Worm (Caenorhabditis elegans) whole organism, mixed stage, embryonic: ENCODE results near the gene F18F11.4.

ENCODE experiments used
- M03D4.4 ChIP-seq: sonication (generic microtip); optimal IDR thresholded peaks from 2 replicates; lab custom pipeline; 2017; ENCODE audit warnings: mild to moderate bottlenecking, missing genetic modification characterization, missing compliant biosample characterization
- bed-3 ChIP-seq: fragments of 200-800 bp; sonication (Bioruptor generic); optimal IDR thresholded peaks from 3 replicates; lab custom pipeline; 2018; ENCODE audit warnings: mild to moderate bottlenecking, missing genetic modification characterization, moderate library complexity, missing compliant biosample characterization
- blmp-1 ChIP-seq: fragments of 150-350 bp; optimal IDR thresholded peaks from 2 replicates; lab custom pipeline; 2014; ENCODE audit warnings: missing biosample characterization, missing genetic modification characterization
- ceh-39 ChIP-seq: fragments of 150-350 bp; optimal IDR thresholded peaks from 2 replicates; lab custom pipeline; 2014; ENCODE audit warnings: missing biosample characterization, missing genetic modification characterization
- ceh-43 ChIP-seq: fragments of 200-800 bp; sonication (Bioruptor generic); optimal IDR thresholded peaks from 2 replicates; lab custom pipeline; 2018; ENCODE audit warnings: mild to moderate bottlenecking, missing genetic modification characterization, moderate library complexity, missing compliant biosample characterization
- cnd-1 ChIP-seq: fragments of 200-800 bp; sonication (Bioruptor generic); optimal IDR thresholded peaks from 2 replicates; lab custom pipeline; 2018; ENCODE audit warnings: mild to moderate bottlenecking, missing genetic modification characterization, missing compliant biosample characterization
- drap-1 ChIP-seq: fragments of 200-800 bp; sonication (Bioruptor generic); optimal IDR thresholded peaks from 3 replicates; lab custom pipeline; 2018; ENCODE audit warnings: mild to moderate bottlenecking, missing genetic modification characterization, missing compliant biosample characterization
- elt-1 ChIP-seq: sonication (generic microtip); optimal IDR thresholded peaks from 2 replicates; lab custom pipeline; 2017; ENCODE audit warnings: missing genetic modification characterization, mild to moderate bottlenecking, missing compliant biosample characterization, antibody characterized with exemption, moderate library complexity, borderline replicate concordance; ENCODE audit not compliant: insufficient read depth
- elt-3 ChIP-seq: fragments of 150-350 bp; optimal IDR thresholded peaks from 2 replicates; lab custom pipeline; 2014; ENCODE audit warnings: missing biosample characterization, missing genetic modification characterization
- flh-1 ChIP-seq: fragments of 200-800 bp; sonication (Bioruptor generic); optimal IDR thresholded peaks from 2 replicates; lab custom pipeline; 2018; ENCODE audit warnings: mild to moderate bottlenecking, missing genetic modification characterization, moderate library complexity, missing compliant biosample characterization
- ham-2 ChIP-seq: fragments of 200-800 bp; sonication (Bioruptor generic); optimal IDR thresholded peaks from 2 replicates; lab custom pipeline; 2018; ENCODE audit warnings: mild to moderate bottlenecking, missing genetic modification characterization, missing compliant biosample characterization
- lin-13 ChIP-seq: fragments of 150-350 bp; optimal IDR thresholded peaks from 2 replicates; lab custom pipeline; 2014; ENCODE audit warnings: missing biosample characterization, missing genetic modification characterization
- lsy-2 ChIP-seq: fragments of 150-350 bp; optimal IDR thresholded peaks from 2 replicates; lab custom pipeline; 2014; ENCODE audit warnings: missing biosample characterization, missing genetic modification characterization
- mep-1 ChIP-seq: fragments of 150-350 bp; optimal IDR thresholded peaks from 2 replicates; lab custom pipeline; 2017; ENCODE audit warnings: missing biosample characterization, missing genetic modification reagents, missing genetic modification characterization, inconsistent platforms
- mls-2 ChIP-seq: sonication (generic microtip); optimal IDR thresholded peaks from 2 replicates; lab custom pipeline; 2016; ENCODE audit warnings: mild to moderate bottlenecking, missing genetic modification characterization, moderate library complexity, missing compliant biosample characterization
- nhr-12 ChIP-seq: fragments of 150-350 bp; optimal IDR thresholded peaks from 2 replicates; lab custom pipeline; 2014; ENCODE audit warnings: missing biosample characterization, missing genetic modification characterization
- nhr-2 ChIP-seq: fragments of 150-350 bp; optimal IDR thresholded peaks from 2 replicates; lab custom pipeline; 2014; ENCODE audit warnings: missing biosample characterization, missing genetic modification characterization
- nhr-237 ChIP-seq: fragments of 150-350 bp; optimal IDR thresholded peaks from 2 replicates; lab custom pipeline; 2014; ENCODE audit warnings: missing biosample characterization, missing genetic modification characterization
- nhr-28 ChIP-seq: fragments of 150-350 bp; optimal IDR thresholded peaks from 2 replicates; lab custom pipeline; 2014; ENCODE audit warnings: missing biosample characterization, missing genetic modification characterization
- nhr-76 ChIP-seq: sonication (generic microtip); optimal IDR thresholded peaks from 2 replicates; lab custom pipeline; 2017; ENCODE audit warnings: missing biosample characterization, missing genetic modification characterization
- snpc-4 ChIP-seq: fragments of 150-350 bp; optimal IDR thresholded peaks from 2 replicates; lab custom pipeline; 2014; ENCODE audit warnings: missing biosample characterization, missing genetic modification characterization
- sptf-1 ChIP-seq: sonication (generic microtip); optimal IDR thresholded peaks from 2 replicates; lab custom pipeline; 2017; ENCODE audit warnings: mild to moderate bottlenecking, missing genetic modification characterization, moderate library complexity, missing compliant biosample characterization
- tbx-8 ChIP-seq: fragments of 200-800 bp; sonication (Bioruptor generic); optimal IDR thresholded peaks from 2 replicates; lab custom pipeline; 2018; ENCODE audit warnings: mild to moderate bottlenecking, missing genetic modification characterization, moderate library complexity, missing compliant biosample characterization
- unc-120 ChIP-seq: sonication (generic microtip); optimal IDR thresholded peaks from 2 replicates; lab custom pipeline; 2017; ENCODE audit warnings: missing genetic modification characterization, missing compliant biosample characterization; ENCODE audit not compliant: poor library complexity, severe bottlenecking
- unc-39 ChIP-seq: fragments of 150-350 bp; optimal IDR thresholded peaks from 2 replicates; lab custom pipeline; 2014; ENCODE audit warnings: missing biosample characterization, missing genetic modification characterization
- unc-62 ChIP-seq: fragments of 150-350 bp; optimal IDR thresholded peaks from 2 replicates; lab custom pipeline; 2014; ENCODE audit warnings: missing biosample characterization, missing genetic modification reagents, missing genetic modification characterization
- zip-8 ChIP-seq: fragments of 150-350 bp; optimal IDR thresholded peaks from 2 replicates; lab custom pipeline; 2014; ENCODE audit warnings: missing biosample characterization, missing genetic modification characterization
- ztf-11 ChIP-seq: fragments of 150-350 bp; optimal IDR thresholded peaks from 2 replicates; lab custom pipeline; 2014; ENCODE audit warnings: missing biosample characterization, missing genetic modification characterization

The F18F11.4 gene

DNA sequence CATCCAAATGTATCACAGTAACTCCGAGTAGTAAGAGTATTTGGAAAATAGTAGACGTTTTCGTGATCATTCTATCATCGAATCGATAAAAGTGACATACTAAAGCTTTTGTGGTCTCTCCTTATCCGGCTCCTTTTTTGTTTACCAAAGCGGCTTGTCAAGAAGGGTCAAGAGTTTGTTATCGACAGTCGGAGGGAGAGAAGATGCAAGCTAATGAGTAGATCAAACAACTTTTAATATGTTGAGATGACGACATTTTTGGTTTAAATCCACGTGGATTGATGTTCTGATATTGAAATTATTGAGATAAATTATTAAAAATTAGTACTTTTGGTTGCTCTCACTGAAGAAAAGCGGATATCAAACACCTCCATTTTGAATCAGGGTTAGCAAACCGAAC lies 39.3 kb upstream of the F18F11.4 start, which contains the start of gene T21D12.7:
TSS of gene T21D12.7 (minus strand) at position 101 of the 400 bp plus-strand sequence.
- TF ChIP-seq unc-62 (GFP tag; lab: Kevin White, UChicago) = no peak
- no peak for TF ChIP-seq unc-120 (tag; lab: Kevin White, UChicago)
- no peak for TF ChIP-seq lsy-2
- no peak for TF ChIP-seq elt-3 (tag; lab: Kevin White, UChicago)
- no peak for TF ChIP-seq ceh-43 (GFP tag; lab: Kevin White, UChicago)
- no peak for TF ChIP-seq ceh-39 (tag; lab: Kevin White, UChicago)
- TF ChIP-seq cnd-1 (tag; lab: Kevin White, UChicago) = no peak
- TF ChIP-seq nhr-2 (tag; lab: Kevin White, UChicago) = no peak
- TF ChIP-seq bed-3 = no peak
- no peak for TF ChIP-seq zip-8 (tag; lab: Kevin White, UChicago)
- no peak for TF ChIP-seq lin-13
- TF ChIP-seq drap-1 (GFP tag; lab: Kevin White, UChicago) = no peak

DNA sequence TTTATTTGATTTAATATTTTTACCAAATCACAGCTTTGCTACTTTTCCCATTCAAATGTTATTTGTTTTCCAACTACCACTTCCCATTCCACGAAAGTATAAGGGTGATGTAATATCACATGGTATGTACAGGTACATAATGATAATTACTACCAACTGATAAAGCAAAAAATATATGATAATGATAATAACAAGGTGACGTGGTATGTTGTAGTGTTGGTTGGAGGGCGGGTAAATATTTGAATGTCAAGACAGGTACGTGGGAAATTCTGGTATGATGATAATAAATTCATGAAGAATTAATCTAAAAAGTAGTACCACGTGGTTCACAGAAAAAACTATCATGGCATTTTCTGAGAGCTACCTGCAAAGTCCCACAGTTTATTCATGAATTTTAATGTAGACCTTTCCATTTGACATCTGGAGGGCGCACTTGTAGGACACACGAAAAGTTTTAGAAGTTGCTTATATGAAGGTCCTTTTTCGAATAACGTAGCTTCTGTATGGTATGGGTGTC lies 38.7 kb upstream of the F18F11.4 start:
- TF ChIP-seq ham-2 (no peak), flh-1 (GFP tag; lab: Kevin White, UChicago) (no peak), zip-8 (tag; lab: Kevin White, UChicago) (no peak), sptf-1 (tag; lab: Kevin White, UChicago) (no peak), bed-3 (no peak), unc-39 (tag; lab: Kevin White, UChicago) (no peak), M03D4.4 (no peak), nhr-28 (tag; lab: Kevin White, UChicago) (no peak), lsy-2 (no peak), elt-1 (tag; lab: Kevin White, UChicago) (no peak), nhr-2 (tag; lab: Kevin White, UChicago) (no peak), nhr-76 (no peak), ceh-39 (tag; lab: Kevin White, UChicago) (no peak), nhr-237 (tag; lab: Kevin White, UChicago) (no peak), mep-1 (tag; lab: Kevin White, UChicago) (no peak), blmp-1 (no peak), mls-2 (no peak), ztf-11 (tag; lab: Kevin White, UChicago) (no peak), unc-62 (GFP tag; lab: Kevin White, UChicago) (no peak)

DNA sequence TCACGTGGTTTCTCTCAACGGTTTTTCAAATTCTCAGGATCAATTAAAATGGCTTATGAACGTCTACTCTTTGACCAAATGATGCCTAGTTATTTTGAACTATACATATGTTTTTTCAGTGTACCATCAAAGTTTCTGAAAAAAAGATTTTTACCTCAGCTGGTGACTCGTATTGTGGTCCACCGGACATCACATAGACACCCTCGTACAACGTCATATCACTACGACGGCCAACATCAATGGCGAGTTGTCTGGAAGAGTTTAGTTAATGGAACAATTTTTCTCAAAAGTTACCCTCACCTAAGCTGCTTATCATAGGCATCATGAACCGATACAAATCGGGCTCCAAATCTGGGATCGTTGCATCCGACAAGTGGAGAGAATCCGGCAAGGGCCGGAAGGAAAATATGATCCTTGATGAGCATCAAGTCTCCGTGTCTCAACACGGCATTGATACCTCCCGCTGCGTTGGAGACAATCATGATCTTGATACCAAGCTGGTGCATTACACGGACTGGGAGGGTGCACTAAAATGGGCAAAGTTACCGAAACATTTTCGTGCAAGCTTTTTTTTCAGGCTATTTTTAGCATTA lies 37.4 kb upstream of the F18F11.4 start:
- TF ChIP-seq sptf-1 (tag; lab: Kevin White, UChicago) (no peak), unc-120 (tag; lab: Kevin White, UChicago) (no peak), mls-2 (no peak), nhr-237 (tag; lab: Kevin White, UChicago) (no peak)

DNA sequence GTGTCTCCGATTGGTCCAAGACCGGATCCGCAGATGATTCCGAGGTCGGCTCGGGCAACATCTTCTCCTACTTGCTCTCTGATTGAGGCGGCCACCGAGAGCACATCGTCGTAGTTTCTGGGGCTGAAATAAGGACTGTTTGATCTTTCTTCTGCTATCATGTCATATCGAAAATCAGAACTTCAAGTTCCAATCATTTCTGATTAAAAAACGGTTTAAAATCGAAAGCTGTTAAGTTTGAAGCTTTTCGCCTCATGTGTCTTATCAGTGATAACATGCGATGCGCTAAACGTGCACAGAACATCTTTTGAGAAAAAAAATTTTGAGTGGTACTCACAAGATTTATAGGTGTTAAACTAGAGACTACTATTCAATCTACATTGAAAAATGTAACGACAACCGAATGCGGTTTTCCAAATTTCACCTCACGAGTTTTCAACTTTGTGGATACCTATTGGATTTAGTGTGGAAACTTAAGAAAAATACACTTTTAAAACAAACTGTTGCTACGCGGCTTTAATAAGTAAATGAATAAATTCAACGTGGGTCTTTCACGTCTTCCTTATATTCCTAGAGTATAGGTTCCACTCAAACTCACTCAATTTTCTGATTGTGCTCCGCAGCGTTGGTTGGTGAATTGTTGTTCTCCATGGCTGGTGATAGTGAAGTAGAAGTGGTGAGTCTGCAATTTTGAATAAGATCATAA lies 36.5 kb upstream of the F18F11.4 start:
- TF ChIP-seq ceh-39 (tag; lab: Kevin White, UChicago) (no peak), cnd-1 (tag; lab: Kevin White, UChicago) (no peak), elt-3 (tag; lab: Kevin White, UChicago) (no peak), ham-2 (no peak), flh-1 (GFP tag; lab: Kevin White, UChicago) (no peak), elt-1 (tag; lab: Kevin White, UChicago) (no peak), zip-8 (tag; lab: Kevin White, UChicago) (no peak), tbx-8 (GFP tag; lab: Kevin White, UChicago) (no peak), nhr-76 (no peak), ztf-11 (tag; lab: Kevin White, UChicago) (no peak), nhr-12 (tag; lab: Kevin White, UChicago) (no peak), unc-62 (GFP tag; lab: Kevin White, UChicago) (no peak), nhr-237 (tag; lab: Kevin White, UChicago) (no peak), snpc-4 (tag; lab: Kevin White, UChicago) (no peak), nhr-2 (tag; lab: Kevin White, UChicago) (no peak), mls-2 (no peak), unc-39 (tag; lab: Kevin White, UChicago) (no peak), unc-120 (tag; lab: Kevin White, UChicago) (no peak)
